Worm (Caenorhabditis elegans) whole organism, midembryonic: ENCODE results near the gene Y39E4B.5.

Source experiments
- flt-1 ChIP-seq: fragments of 200-800 bp; sonication (Bioruptor generic); IDR thresholded peaks from 2 replicates; pipeline ENCODE4 v1.3.6; 2022; ENCODE audit warnings: missing genetic modification characterization, missing compliant biosample characterization
- ref-1 ChIP-seq: fragments of 200-800 bp; sonication (Bioruptor generic); conservative IDR thresholded peaks from 2 replicates; pipeline ENCODE4 v1.3.6; 2022; ENCODE audit warnings: missing genetic modification reagents, missing genetic modification characterization, missing compliant biosample characterization
- ztf-29 ChIP-seq: fragments of 200-800 bp; sonication (Bioruptor generic); IDR thresholded peaks from 2 replicates; pipeline ENCODE4 v1.3.6; 2022; ENCODE audit warnings: missing genetic modification reagents, missing genetic modification characterization, missing compliant biosample characterization

DNA sequence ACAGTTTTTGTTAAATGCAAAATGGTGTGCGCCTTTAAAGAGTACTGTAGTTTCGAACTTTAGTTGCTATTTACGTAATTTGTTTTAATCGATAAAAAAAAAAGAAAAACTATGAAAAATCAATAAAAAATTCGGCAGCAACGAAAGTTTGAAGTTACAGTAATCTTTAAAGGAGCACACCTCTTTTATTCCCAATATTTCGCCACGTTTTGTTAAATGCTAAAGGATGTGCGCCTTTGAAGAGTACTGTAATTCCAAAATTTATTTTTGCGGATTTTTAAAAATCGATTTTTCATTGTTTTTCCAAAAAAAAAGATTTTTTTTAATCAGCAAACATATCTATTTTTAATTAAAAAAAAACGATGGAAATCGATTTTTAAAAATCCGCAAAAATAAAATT is 4.0 kb downstream of the Y39E4B.5 start:
- TF ChIP-seq flt-1 (GFP tag; lab: Robert Waterston, UW) (no peak), ztf-29 (no peak), ref-1 (GFP tag; lab: Robert Waterston, UW) (no peak)
